Fruit fly (Drosophila melanogaster) whole organism, embryonic: ENCODE measurements around the gene CG7029.

ENCODE experiments used
- ATbp ChIP-seq: fragments of 200-800 bp; sonication (Bioruptor generic); optimal IDR thresholded peaks from 2 replicates; lab custom pipeline; 2017; ENCODE audit warnings: missing biosample characterization, mild to moderate bottlenecking, missing genetic modification characterization, missing genetic modification reagents
- Adf1 ChIP-seq: fragments of 200-800 bp; sonication (Bioruptor generic); IDR thresholded peaks from 2 replicates; pipeline ENCODE4 v1.3.6; 2022; ENCODE audit warnings: missing biosample characterization, missing genetic modification characterization
- CG1024 ChIP-seq: fragments of 200-800 bp; sonication (Bioruptor generic); IDR thresholded peaks from 2 replicates; pipeline ENCODE4 v1.3.6; 2022; ENCODE audit warnings: missing biosample characterization, missing genetic modification characterization
- CG10366 ChIP-seq: fragments of 200-800 bp; sonication (Bioruptor generic); IDR thresholded peaks from 2 replicates; pipeline ENCODE4 v1.3.6; 2022; ENCODE audit warnings: missing biosample characterization, missing genetic modification characterization
- CG11247 ChIP-seq: fragments of 200-800 bp; sonication (Bioruptor generic); IDR thresholded peaks from 2 replicates; pipeline ENCODE4 v1.3.6; 2022; ENCODE audit warnings: missing biosample characterization, missing genetic modification characterization
- CG12071 ChIP-seq: fragments of 200-800 bp; sonication (Bioruptor generic); optimal IDR thresholded peaks from 3 replicates; lab custom pipeline; 2018; ENCODE audit warnings: missing biosample characterization, mild to moderate bottlenecking, missing genetic modification characterization
- CG13775 ChIP-seq: fragments of 200-800 bp; sonication (Bioruptor generic); optimal IDR thresholded peaks from 3 replicates; lab custom pipeline; 2017; ENCODE audit warnings: missing biosample characterization, mild to moderate bottlenecking, missing genetic modification characterization
- CG14441 ChIP-seq: fragments of 200-800 bp; sonication (Bioruptor generic); IDR thresholded peaks from 2 replicates; pipeline ENCODE4 v1.3.6; 2022; ENCODE audit warnings: missing biosample characterization, missing genetic modification characterization
- CG15479 ChIP-seq: fragments of 200-800 bp; sonication (Bioruptor generic); optimal IDR thresholded peaks from 3 replicates; lab custom pipeline; 2019; ENCODE audit warnings: missing biosample characterization, mild to moderate bottlenecking, missing genetic modification characterization, moderate library complexity
- CG17385 ChIP-seq: fragments of 200-800 bp; sonication (Bioruptor generic); optimal IDR thresholded peaks from 3 replicates; lab custom pipeline; 2018; ENCODE audit warnings: missing biosample characterization, mild to moderate bottlenecking, missing genetic modification characterization
- CG17802 ChIP-seq: fragments of 200-800 bp; sonication (Bioruptor generic); optimal IDR thresholded peaks from 2 replicates; lab custom pipeline; 2018; ENCODE audit warnings: missing biosample characterization, mild to moderate bottlenecking, missing genetic modification characterization, moderate library complexity
- CG18262 ChIP-seq: fragments of 200-800 bp; optimal IDR thresholded peaks from 3 replicates; lab custom pipeline; 2019; ENCODE audit warnings: missing biosample characterization, mild to moderate bottlenecking, missing genetic modification characterization, moderate library complexity
- CG4617 ChIP-seq: fragments of 200-800 bp; sonication (Bioruptor generic); optimal IDR thresholded peaks from 3 replicates; lab custom pipeline; 2016; ENCODE audit warnings: missing biosample characterization, missing genetic modification characterization, borderline replicate concordance
- CG4820 ChIP-seq: fragments of 200-800 bp; sonication (Bioruptor generic); optimal IDR thresholded peaks from 3 replicates; lab custom pipeline; 2016; ENCODE audit warnings: missing biosample characterization, missing genetic modification characterization
- CG4854 ChIP-seq: fragments of 200-800 bp; sonication (Bioruptor generic); optimal IDR thresholded peaks from 2 replicates; lab custom pipeline; 2016; ENCODE audit warnings: missing biosample characterization, missing genetic modification characterization, inconsistent platforms
- CG6254 ChIP-seq: fragments of 200-800 bp; sonication (Bioruptor generic); optimal IDR thresholded peaks from 3 replicates; lab custom pipeline; 2017; ENCODE audit warnings: mild to moderate bottlenecking, missing biosample characterization, missing genetic modification reagents, missing genetic modification characterization
- CG8359 ChIP-seq: fragments of 200-800 bp; sonication (Bioruptor generic); optimal IDR thresholded peaks from 2 replicates; lab custom pipeline; 2017; ENCODE audit warnings: missing biosample characterization, mild to moderate bottlenecking, missing genetic modification characterization, borderline replicate concordance
- CG8765 ChIP-seq: fragments of 200-800 bp; sonication (Bioruptor generic); IDR thresholded peaks from 2 replicates; pipeline ENCODE4 v1.3.6; 2022; ENCODE audit warnings: missing biosample characterization, missing genetic modification characterization
- CG9609 ChIP-seq: fragments of 200-800 bp; sonication (Bioruptor generic); optimal IDR thresholded peaks from 3 replicates; lab custom pipeline; 2016; ENCODE audit warnings: missing biosample characterization, missing genetic modification characterization
- D ChIP-seq, 2 experiments: fragments of 200-800 bp in 1 of 2; fragments of >200 bp in 1 of 2; sonication (Bioruptor generic) in 1 of 2; optimal IDR thresholded peaks; 2 replicates in 1 of 2; 3 replicates in 1 of 2; lab custom pipeline; 2017; ENCODE audit warnings: mild to moderate bottlenecking in 1 of 2, missing biosample characterization in 1 of 2, missing genetic modification characterization in 1 of 2, missing genetic modification reagents in 1 of 2
- Dip3 ChIP-seq: fragments of 200-800 bp; sonication (Bioruptor generic); optimal IDR thresholded peaks from 3 replicates; lab custom pipeline; 2016; ENCODE audit warnings: missing biosample characterization, missing genetic modification characterization
- Elba2 ChIP-seq: fragments of 200-800 bp; sonication (Bioruptor generic); optimal IDR thresholded peaks from 3 replicates; lab custom pipeline; 2016; ENCODE audit warnings: missing biosample characterization, missing genetic modification characterization
- H15 ChIP-seq: fragments of 200-800 bp; sonication (Bioruptor generic); IDR thresholded peaks from 3 replicates; pipeline ENCODE4 v1.3.6; 2022; ENCODE audit warnings: missing biosample characterization, missing genetic modification characterization
- Hmx ChIP-seq: fragments of 200-800 bp; sonication (Bioruptor generic); optimal IDR thresholded peaks from 2 replicates; lab custom pipeline; 2016; ENCODE audit warnings: missing biosample characterization, missing genetic modification characterization
- Hr78 ChIP-seq, 2 experiments: fragments of 200-800 bp in 1 of 2; fragments of >200 bp in 1 of 2; sonication (Bioruptor generic) in 1 of 2; optimal IDR thresholded peaks; 2 replicates each; lab custom pipeline; 2017 to 2019; ENCODE audit warnings: missing biosample characterization in 2 of 2, missing genetic modification characterization in 2 of 2, mild to moderate bottlenecking in 1 of 2, moderate library complexity in 1 of 2
- MBD-R2 ChIP-seq: fragments of 200-800 bp; sonication (Bioruptor generic); IDR thresholded peaks from 2 replicates; pipeline ENCODE4 v1.3.6; 2022; ENCODE audit warnings: missing biosample characterization, missing genetic modification characterization
- MTF-1 ChIP-seq: fragments of 200-800 bp; sonication (Bioruptor generic); optimal IDR thresholded peaks from 2 replicates; lab custom pipeline; 2018; ENCODE audit warnings: missing biosample characterization, mild to moderate bottlenecking, missing genetic modification characterization, borderline replicate concordance
- Mrtf ChIP-seq: fragments of 200-800 bp; sonication (Bioruptor generic); IDR thresholded peaks from 3 replicates; pipeline ENCODE4 v1.3.6; 2022; ENCODE audit warnings: missing biosample characterization, missing genetic modification characterization
- Scr ChIP-seq: fragments of 200-800 bp; sonication (Bioruptor generic); IDR thresholded peaks from 2 replicates; pipeline ENCODE4 v1.3.6; 2022; ENCODE audit warnings: missing biosample characterization, missing genetic modification characterization; ENCODE audit not compliant: partially characterized antibody
- ara ChIP-seq: fragments of 200-800 bp; sonication (Bioruptor generic); IDR thresholded peaks from 2 replicates; pipeline ENCODE4 v1.3.6; 2022; ENCODE audit warnings: missing biosample characterization, missing genetic modification characterization
- az2 ChIP-seq: fragments of 200-800 bp; sonication (Bioruptor generic); optimal IDR thresholded peaks from 3 replicates; lab custom pipeline; 2016; ENCODE audit warnings: missing biosample characterization, missing genetic modification characterization
- chinmo ChIP-seq: fragments of 200-800 bp; sonication (Bioruptor generic); IDR thresholded peaks from 4 replicates; pipeline ENCODE4 v1.3.6; 2022; ENCODE audit warnings: missing biosample characterization, missing genetic modification characterization; ENCODE audit not compliant: partially characterized antibody
- corto ChIP-seq: fragments of 200-800 bp; sonication (Bioruptor generic); optimal IDR thresholded peaks from 2 replicates; lab custom pipeline; 2016; ENCODE audit warnings: missing biosample characterization, mild to moderate bottlenecking, missing genetic modification characterization, moderate library complexity
- crc ChIP-seq: fragments of 200-800 bp; sonication (Bioruptor generic); optimal IDR thresholded peaks from 2 replicates; lab custom pipeline; 2016; ENCODE audit warnings: missing biosample characterization, missing genetic modification characterization
- crol ChIP-seq: fragments of 200-800 bp; sonication (Bioruptor generic); IDR thresholded peaks from 2 replicates; pipeline ENCODE4 v1.3.6; 2022; ENCODE audit warnings: missing biosample characterization, missing genetic modification characterization
- dmrt11E ChIP-seq: fragments of 200-800 bp; sonication (Bioruptor generic); optimal IDR thresholded peaks from 3 replicates; lab custom pipeline; 2018; ENCODE audit warnings: missing biosample characterization, mild to moderate bottlenecking, missing genetic modification characterization, moderate library complexity
- exex ChIP-seq: fragments of 200-800 bp; sonication (Bioruptor generic); optimal IDR thresholded peaks from 4 replicates; lab custom pipeline; 2018; ENCODE audit warnings: missing biosample characterization, mild to moderate bottlenecking, missing genetic modification characterization, moderate library complexity
- fd96Cb ChIP-seq: fragments of 200-800 bp; sonication (Bioruptor generic); optimal IDR thresholded peaks from 2 replicates; lab custom pipeline; 2018; ENCODE audit warnings: missing biosample characterization, mild to moderate bottlenecking, missing genetic modification characterization, moderate library complexity
- gce ChIP-seq: fragments of 200-800 bp; sonication (Bioruptor generic); IDR thresholded peaks from 3 replicates; pipeline ENCODE4 v1.3.6; 2022; ENCODE audit warnings: missing biosample characterization, missing genetic modification characterization
- jumu ChIP-seq: fragments of 200-800 bp; sonication (Bioruptor generic); optimal IDR thresholded peaks from 3 replicates; lab custom pipeline; 2016; ENCODE audit warnings: missing biosample characterization, missing genetic modification characterization
- mam ChIP-seq: fragments of 200-800 bp; sonication (Bioruptor generic); optimal IDR thresholded peaks from 3 replicates; lab custom pipeline; 2016; ENCODE audit warnings: missing biosample characterization, missing genetic modification characterization
- onecut ChIP-seq: fragments of 200-800 bp; sonication (Bioruptor generic); IDR thresholded peaks from 2 replicates; pipeline ENCODE4 v1.3.6; 2022; ENCODE audit warnings: missing biosample characterization, missing genetic modification characterization
- org-1 ChIP-seq: fragments of 200-800 bp; sonication (Bioruptor generic); optimal IDR thresholded peaks from 2 replicates; lab custom pipeline; 2017; ENCODE audit warnings: missing biosample characterization, missing genetic modification characterization
- otp ChIP-seq: fragments of 200-800 bp; sonication (Bioruptor generic); IDR thresholded peaks from 3 replicates; pipeline ENCODE4, ENCODE4 v1.3.6; 2022; ENCODE audit warnings: missing biosample characterization, missing genetic modification characterization
- row ChIP-seq: fragments of 200-800 bp; sonication (Bioruptor generic); IDR thresholded peaks from 3 replicates; pipeline ENCODE4 v1.3.6; 2022; ENCODE audit warnings: missing biosample characterization, missing genetic modification characterization
- salm ChIP-seq: fragments of 200-800 bp; sonication (Bioruptor generic); optimal IDR thresholded peaks from 2 replicates; lab custom pipeline; 2018; ENCODE audit warnings: missing biosample characterization, mild to moderate bottlenecking, missing genetic modification characterization
- sens-2 ChIP-seq: fragments of 200-800 bp; sonication (Bioruptor generic); IDR thresholded peaks from 2 replicates; pipeline ENCODE4 v1.3.6; 2022; ENCODE audit warnings: missing biosample characterization, missing genetic modification characterization
- tap ChIP-seq: fragments of 200-800 bp; optimal IDR thresholded peaks from 3 replicates; lab custom pipeline; 2019; ENCODE audit warnings: missing biosample characterization, mild to moderate bottlenecking, missing genetic modification characterization, moderate library complexity
- vvl ChIP-seq: fragments of 200-800 bp; sonication (Bioruptor generic); IDR thresholded peaks from 2 replicates; pipeline ENCODE4 v1.3.6; 2022; ENCODE audit warnings: missing biosample characterization, missing genetic modification characterization
- wor ChIP-seq: fragments of 200-800 bp; sonication (Bioruptor generic); IDR thresholded peaks from 2 replicates; pipeline ENCODE4 v1.3.6; 2022; ENCODE audit warnings: missing biosample characterization, missing genetic modification characterization
- zf30C ChIP-seq: fragments of 200-800 bp; sonication (Bioruptor generic); optimal IDR thresholded peaks from 3 replicates; lab custom pipeline; 2018; ENCODE audit warnings: missing biosample characterization, mild to moderate bottlenecking, missing genetic modification characterization

CG7029 gene

DNA sequence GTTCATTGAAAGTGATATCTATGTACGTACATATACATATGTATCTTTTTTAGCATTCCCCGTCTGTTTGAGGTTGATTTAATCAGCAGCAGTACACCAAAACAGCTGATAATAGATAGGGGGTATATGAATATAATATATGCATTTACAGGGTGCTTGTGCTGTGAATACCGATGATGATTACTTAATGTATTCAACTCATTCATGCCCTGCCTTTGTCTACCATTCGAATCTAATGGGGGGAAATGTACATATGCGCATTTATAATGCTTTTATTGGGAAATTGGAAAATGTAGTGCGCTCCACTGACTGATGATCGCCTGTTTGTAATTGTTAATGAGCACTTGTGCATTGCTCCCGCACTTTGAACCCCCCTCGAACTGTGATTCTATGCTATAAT is 29.4 kb downstream of the CG7029 start (continued):
- TF ChIP-seq D (optimal IDR thresholded peaks at IDR 0.05; lab: Kevin White, UChicago): no peak
- TF ChIP-seq D (GFP tag; optimal IDR thresholded peaks at IDR 0.05; lab: Kevin White, UChicago): peak; percentile 28
- TF ChIP-seq tap: no peak
- TF ChIP-seq MBD-R2 (GFP tag; lab: Robert Waterston, UW): no peak
- no peak for TF ChIP-seq wor
- no peak for TF ChIP-seq CG17802 (tag; lab: Kevin White, UChicago)
- peak; percentile 95 for TF ChIP-seq vvl (GFP tag; lab: Robert Waterston, UW)
- no peak for TF ChIP-seq CG14441 (GFP tag; lab: Robert Waterston, UW)
- no peak for TF ChIP-seq Hmx (GFP tag; lab: Kevin White, UChicago)
- no peak for TF ChIP-seq mam (GFP tag; lab: Kevin White, UChicago)
- no peak for TF ChIP-seq ara (GFP tag; lab: Robert Waterston, UW)
- no peak for TF ChIP-seq onecut (GFP tag; lab: Robert Waterston, UW)
- TF ChIP-seq crol (GFP tag; lab: Robert Waterston, UW): 0 out of 2 replicates have a peak, but pooled peaks have one; percentile 22
- no peak for TF ChIP-seq CG13775 (GFP tag; lab: Kevin White, UChicago)
- no peak for TF ChIP-seq CG4854
- no peak for TF ChIP-seq sens-2
- no peak for TF ChIP-seq CG1024 (GFP tag; lab: Robert Waterston, UW)
- no peak for TF ChIP-seq corto (GFP tag; lab: Kevin White, UChicago)
- no peak for TF ChIP-seq Mrtf (GFP tag; lab: Robert Waterston, UW)
- no peak for TF ChIP-seq CG4617 (GFP tag; lab: Kevin White, UChicago)
- TF ChIP-seq CG12071: no peak
- no peak for TF ChIP-seq crc (GFP tag; lab: Kevin White, UChicago)
- TF ChIP-seq Dip3 (GFP tag; lab: Kevin White, UChicago): no peak
- peak; percentile 73 for TF ChIP-seq CG6254
- no peak for TF ChIP-seq org-1 (GFP tag; lab: Kevin White, UChicago)
- TF ChIP-seq CG4820: no peak
- no peak for TF ChIP-seq fd96Cb (tag; lab: Kevin White, UChicago)
- no peak for TF ChIP-seq CG8765
- TF ChIP-seq exex (tag; lab: Kevin White, UChicago): no peak
- TF ChIP-seq zf30C (GFP tag; lab: Kevin White, UChicago): no peak
- no peak for TF ChIP-seq CG11247 (GFP tag; lab: Robert Waterston, UW)
- TF ChIP-seq dmrt11E (tag; lab: Kevin White, UChicago): no peak
- no peak for TF ChIP-seq Scr (GFP tag; lab: Robert Waterston, UW)
- 0 out of 3 replicates have a peak, but pooled peaks have one; percentile 13 for TF ChIP-seq row (GFP tag; lab: Robert Waterston, UW)
- peak; percentile 18 for TF ChIP-seq salm (tag; lab: Kevin White, UChicago)
- no peak for TF ChIP-seq gce (GFP tag; lab: Robert Waterston, UW)
- TF ChIP-seq CG10366 (GFP tag; lab: Robert Waterston, UW): peak; percentile 35; the same call in 1 of the 2 replicates
- no peak for TF ChIP-seq CG9609 (GFP tag; lab: Kevin White, UChicago)
- no peak for TF ChIP-seq Adf1
- TF ChIP-seq CG18262: no peak
- TF ChIP-seq chinmo (GFP tag; lab: Robert Waterston, UW): 0 out of 4 replicates have a peak, but pooled peaks have one; percentile 41
- TF ChIP-seq Hr78 (GFP tag; optimal IDR thresholded peaks at IDR 0.05; lab: Kevin White, UChicago): peak in 1 of 2 experiments; percentile 59
- TF ChIP-seq Elba2 (GFP tag; lab: Kevin White, UChicago): no peak
- TF ChIP-seq otp (GFP tag; lab: Robert Waterston, UW): no peak
- TF ChIP-seq az2: no peak
- no peak for TF ChIP-seq MTF-1
- no peak for TF ChIP-seq ATbp
- TF ChIP-seq jumu (GFP tag; lab: Kevin White, UChicago): no peak
- no peak for TF ChIP-seq CG15479
- TF ChIP-seq H15 (GFP tag; lab: Robert Waterston, UW): no peak
- no peak for TF ChIP-seq CG8359
- no peak for TF ChIP-seq CG17385 (GFP tag; lab: Kevin White, UChicago)
